Fruit fly (Drosophila melanogaster) whole organism, adult: ENCODE results near the gene Nup35.

Experiments used
- CG11617 ChIP-seq: fragments of 200-800 bp; sonication (Bioruptor generic); optimal IDR thresholded peaks from 2 replicates; lab custom pipeline; 2017; ENCODE audit warnings: mild to moderate bottlenecking, missing biosample characterization, missing genetic modification reagents, missing genetic modification characterization
- CG12768 ChIP-seq: fragments of 200-800 bp; sonication (Bioruptor generic); optimal IDR thresholded peaks from 2 replicates; lab custom pipeline; 2017; ENCODE audit warnings: missing biosample characterization, missing genetic modification characterization, mild to moderate bottlenecking, moderate library complexity, missing genetic modification reagents
- CG14711 ChIP-seq: fragments of 200-800 bp; sonication (Bioruptor generic); optimal IDR thresholded peaks from 2 replicates; lab custom pipeline; 2018; ENCODE audit warnings: missing biosample characterization, mild to moderate bottlenecking, missing genetic modification characterization, moderate library complexity
- CG1620 ChIP-seq: fragments of 200-800 bp; sonication (Bioruptor generic); optimal IDR thresholded peaks from 2 replicates; lab custom pipeline; 2016; ENCODE audit warnings: missing biosample characterization, missing genetic modification characterization
- CG33017 ChIP-seq: fragments of 200-800 bp; sonication (Bioruptor generic); optimal IDR thresholded peaks from 2 replicates; lab custom pipeline; 2018; ENCODE audit warnings: missing biosample characterization, mild to moderate bottlenecking, missing genetic modification characterization, moderate library complexity
- CG5204 ChIP-seq: fragments of 200-800 bp; sonication (Bioruptor generic); optimal IDR thresholded peaks from 2 replicates; lab custom pipeline; 2016; ENCODE audit warnings: missing biosample characterization, missing genetic modification characterization
- CG7045 ChIP-seq: fragments of 200-800 bp; sonication (Bioruptor generic); optimal IDR thresholded peaks from 2 replicates; lab custom pipeline; 2017; ENCODE audit warnings: missing biosample characterization, mild to moderate bottlenecking, missing genetic modification characterization
- CG7101 ChIP-seq: fragments of 200-800 bp; sonication (Bioruptor generic); optimal IDR thresholded peaks from 2 replicates; lab custom pipeline; 2018; ENCODE audit warnings: missing biosample characterization, mild to moderate bottlenecking, missing genetic modification characterization, moderate library complexity
- Clk ChIP-seq: fragments of 200-800 bp; sonication (Bioruptor generic); optimal IDR thresholded peaks from 2 replicates; lab custom pipeline; 2017; ENCODE audit warnings: missing biosample characterization, missing genetic modification characterization
- Crg-1 ChIP-seq: fragments of 200-800 bp; sonication (Bioruptor generic); optimal IDR thresholded peaks from 2 replicates; lab custom pipeline; 2016; ENCODE audit warnings: missing biosample characterization, missing genetic modification characterization
- Hr96 ChIP-seq: fragments of 200-800 bp; sonication (Bioruptor generic); optimal IDR thresholded peaks from 2 replicates; lab custom pipeline; 2016; ENCODE audit warnings: missing biosample characterization, missing genetic modification characterization
- Mnt ChIP-seq: fragments of 200-800 bp; sonication (Bioruptor generic); optimal IDR thresholded peaks from 2 replicates; lab custom pipeline; 2016; ENCODE audit warnings: missing biosample characterization, mild to moderate bottlenecking, missing genetic modification characterization
- bab1 ChIP-seq: fragments of 200-800 bp; sonication (Bioruptor generic); optimal IDR thresholded peaks from 3 replicates; lab custom pipeline; 2019; ENCODE audit warnings: missing biosample characterization, mild to moderate bottlenecking, missing genetic modification characterization, moderate library complexity
- cic ChIP-seq: fragments of 200-800 bp; sonication (Bioruptor generic); optimal IDR thresholded peaks from 2 replicates; lab custom pipeline; 2017; ENCODE audit warnings: missing biosample characterization, mild to moderate bottlenecking, missing genetic modification characterization, moderate library complexity
- cnc ChIP-seq, 2 experiments: fragments of >200 bp; optimal IDR thresholded peaks; 2 replicates each; lab custom pipeline; 2017
- kay ChIP-seq: fragments of 200-800 bp; sonication (Bioruptor generic); peaks from one replicate; lab custom pipeline; 2016; ENCODE audit warnings: missing biosample characterization, missing genetic modification characterization, borderline replicate concordance
- ovo ChIP-seq: fragments of 200-800 bp; sonication (Bioruptor generic); optimal IDR thresholded peaks from 2 replicates; lab custom pipeline; 2016; ENCODE audit warnings: missing biosample characterization, missing genetic modification characterization
- pad ChIP-seq: fragments of 200-800 bp; sonication (Bioruptor generic); optimal IDR thresholded peaks from 3 replicates; lab custom pipeline; 2017; ENCODE audit warnings: missing biosample characterization, missing genetic modification characterization, mild to moderate bottlenecking, moderate library complexity, missing genetic modification reagents
- tj ChIP-seq: fragments of 200-800 bp; sonication (Bioruptor generic); optimal IDR thresholded peaks from 3 replicates; lab custom pipeline; 2017; ENCODE audit warnings: missing biosample characterization, mild to moderate bottlenecking, missing genetic modification characterization, moderate library complexity
- toe ChIP-seq: fragments of 200-800 bp; sonication (Bioruptor generic); optimal IDR thresholded peaks from 2 replicates; lab custom pipeline; 2016; ENCODE audit warnings: missing biosample characterization, missing genetic modification characterization

The Nup35 gene

dm6 chrX:18663362-18663761, 15.4 kb downstream of the Nup35 start:
- TF ChIP-seq CG11617 = no peak
- TF ChIP-seq bab1 (GFP tag; lab: Kevin White, UChicago) = no peak
- TF ChIP-seq kay = no peak
- no peak for TF ChIP-seq Crg-1 (GFP tag; lab: Kevin White, UChicago)
- no peak for TF ChIP-seq CG14711 (tag; lab: Kevin White, UChicago)
- TF ChIP-seq Mnt (GFP tag; lab: Kevin White, UChicago) = no peak
- TF ChIP-seq cnc (optimal IDR thresholded peaks at IDR 0.05; lab: Kevin White, UChicago) = no peak
- TF ChIP-seq CG7045 (GFP tag; lab: Kevin White, UChicago) = no peak
- no peak for TF ChIP-seq pad (GFP tag; lab: Kevin White, UChicago)
- TF ChIP-seq toe = no peak
- TF ChIP-seq Clk (GFP tag; lab: Kevin White, UChicago) = no peak
- no peak for TF ChIP-seq ovo (GFP tag; lab: Kevin White, UChicago)
- TF ChIP-seq CG1620 (GFP tag; lab: Kevin White, UChicago) = no peak

DNA sequence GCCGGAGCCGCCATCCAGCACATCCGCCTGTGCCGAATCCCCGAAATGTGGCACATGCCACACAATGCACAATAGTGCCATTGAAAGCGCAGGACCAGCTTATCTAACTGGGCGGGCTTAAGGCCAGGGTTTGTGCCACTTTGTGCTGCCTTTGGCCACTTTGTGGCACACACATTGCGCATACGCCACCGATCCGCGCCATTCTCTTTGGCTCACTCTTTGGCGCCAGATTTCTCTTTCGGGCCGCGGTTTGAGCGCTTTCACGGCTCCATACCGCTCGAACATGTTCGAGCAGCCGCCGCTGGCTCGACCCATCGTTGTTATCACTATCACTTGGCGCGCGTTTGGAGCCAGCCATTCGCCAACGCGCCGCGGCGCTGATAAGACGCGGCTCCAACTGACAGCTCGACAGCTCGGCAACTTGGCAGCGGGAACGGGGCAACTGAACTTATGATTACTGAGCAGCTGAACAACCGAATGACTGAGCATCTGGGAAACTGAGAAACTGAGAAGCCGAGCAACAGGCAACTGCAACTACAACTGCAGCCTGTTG, 17.8 kb downstream of the Nup35 start:
- TF ChIP-seq Hr96 (GFP tag; lab: Kevin White, UChicago) = no peak
- TF ChIP-seq kay = no peak
- no peak for TF ChIP-seq cic (GFP tag; lab: Kevin White, UChicago)
- no peak for TF ChIP-seq CG5204 (GFP tag; lab: Kevin White, UChicago)
- TF ChIP-seq tj = no peak
- no peak for TF ChIP-seq bab1 (GFP tag; lab: Kevin White, UChicago)

- TF ChIP-seq ovo (GFP tag; lab: Kevin White, UChicago) (no peak), Hr96 (GFP tag; lab: Kevin White, UChicago) (no peak), CG7045 (GFP tag; lab: Kevin White, UChicago) (no peak)
These were observed 20.3 kb downstream of the Nup35 start for dm6 chrX:18668293-18668692.

DNA sequence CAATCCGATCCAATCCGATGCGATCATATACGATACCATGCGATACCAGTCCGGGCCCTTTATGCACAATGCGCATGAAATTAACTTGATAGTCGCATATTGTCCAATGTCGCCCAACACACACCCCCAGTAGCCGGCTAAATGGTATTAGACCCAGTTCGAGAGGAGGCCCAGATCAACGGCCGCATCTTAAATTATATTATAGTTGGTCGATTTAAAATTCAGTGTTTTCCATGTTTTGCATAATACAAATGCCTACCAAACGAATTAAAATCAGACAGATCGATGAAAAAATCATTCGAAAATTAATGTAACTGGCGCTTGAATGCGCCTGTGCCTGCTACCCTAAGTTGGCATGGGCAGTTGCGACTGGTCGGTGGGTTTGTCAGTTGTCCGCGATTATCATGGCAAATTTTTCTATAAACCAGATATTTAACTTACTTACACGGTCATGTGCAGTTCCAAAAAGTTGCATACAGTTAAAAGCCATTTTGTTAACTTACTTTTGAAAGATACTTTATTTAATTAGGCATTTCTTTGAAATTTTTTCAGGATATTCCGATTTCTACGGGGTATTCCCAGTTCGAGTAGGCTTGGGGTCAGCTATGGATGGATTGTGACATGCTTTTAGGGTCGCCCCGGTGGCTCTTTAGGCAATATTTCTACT, 22.0 kb downstream of the Nup35 start:
- TF ChIP-seq Clk (GFP tag; lab: Kevin White, UChicago) (no peak), cnc (optimal IDR thresholded peaks at IDR 0.05; lab: Kevin White, UChicago) (no peak), Mnt (GFP tag; lab: Kevin White, UChicago) (no peak), ovo (GFP tag; lab: Kevin White, UChicago) (no peak), CG7101 (tag; lab: Kevin White, UChicago) (no peak), CG1620 (GFP tag; lab: Kevin White, UChicago) (no peak), toe (no peak), CG5204 (GFP tag; lab: Kevin White, UChicago) (no peak), bab1 (GFP tag; lab: Kevin White, UChicago) (no peak), CG14711 (tag; lab: Kevin White, UChicago) (no peak), cic (GFP tag; lab: Kevin White, UChicago) (no peak), tj (no peak), Hr96 (GFP tag; lab: Kevin White, UChicago) (no peak), kay (no peak), pad (GFP tag; lab: Kevin White, UChicago) (no peak), CG11617 (no peak), CG33017 (no peak), Crg-1 (GFP tag; lab: Kevin White, UChicago) (no peak)

dm6 chrX:18671545-18672174, 23.7 kb downstream of the Nup35 start:
- no peak for TF ChIP-seq cnc (optimal IDR thresholded peaks at IDR 0.05; lab: Kevin White, UChicago)
- TF ChIP-seq Mnt (GFP tag; lab: Kevin White, UChicago) = no peak
- TF ChIP-seq pad (GFP tag; lab: Kevin White, UChicago) = no peak
- no peak for TF ChIP-seq tj
- TF ChIP-seq CG33017 = no peak
- no peak for TF ChIP-seq CG5204 (GFP tag; lab: Kevin White, UChicago)
- no peak for TF ChIP-seq Crg-1 (GFP tag; lab: Kevin White, UChicago)
- TF ChIP-seq toe = no peak
- TF ChIP-seq bab1 (GFP tag; lab: Kevin White, UChicago) = no peak
- TF ChIP-seq Hr96 (GFP tag; lab: Kevin White, UChicago) = no peak
- no peak for TF ChIP-seq CG14711 (tag; lab: Kevin White, UChicago)
- no peak for TF ChIP-seq kay
- TF ChIP-seq CG7045 (GFP tag; lab: Kevin White, UChicago) = no peak
- no peak for TF ChIP-seq ovo (GFP tag; lab: Kevin White, UChicago)
- TF ChIP-seq CG7101 (tag; lab: Kevin White, UChicago) = no peak
- TF ChIP-seq CG11617 = no peak
- no peak for TF ChIP-seq CG1620 (GFP tag; lab: Kevin White, UChicago)

dm6 chrX:18672900-18673529, 25.0 kb downstream of the Nup35 start:
- TF ChIP-seq CG33017 (no peak), Mnt (GFP tag; lab: Kevin White, UChicago) (no peak), Clk (GFP tag; lab: Kevin White, UChicago) (no peak), cnc (optimal IDR thresholded peaks at IDR 0.05; lab: Kevin White, UChicago) (no peak), CG11617 (no peak), CG14711 (tag; lab: Kevin White, UChicago) (no peak), CG12768 (GFP tag; lab: Kevin White, UChicago) (no peak), CG1620 (GFP tag; lab: Kevin White, UChicago) (no peak), CG7101 (tag; lab: Kevin White, UChicago) (no peak), Hr96 (GFP tag; lab: Kevin White, UChicago) (no peak), tj (no peak), CG5204 (GFP tag; lab: Kevin White, UChicago) (no peak), kay (no peak)
